Worm (Caenorhabditis elegans): ENCODE data around the gene srh-250.

Gene srh-250

DNA sequence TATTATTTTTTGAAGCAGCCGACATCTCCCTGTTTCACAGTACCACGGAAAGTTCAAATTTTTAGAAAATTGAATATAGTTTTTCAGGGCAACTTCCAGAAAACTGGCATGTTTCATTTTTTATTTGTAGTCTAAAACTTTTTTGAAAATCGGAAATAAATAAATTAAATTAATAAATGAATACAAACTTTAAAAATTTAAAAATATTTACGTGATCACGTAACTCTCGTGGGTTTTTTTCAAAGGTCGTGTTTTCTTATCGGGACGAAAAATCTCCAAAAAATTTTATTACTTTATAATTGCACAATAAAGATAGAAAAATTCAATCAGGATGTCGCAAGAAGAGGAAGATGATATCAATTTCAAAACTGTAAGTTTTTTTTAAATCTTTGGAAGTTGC, 33.3 kb downstream of the srh-250 start, which contains the start of gene F53C3.1:
Gene F53C3.1, plus strand, starts transcription at position 301 of the 400 bp plus-strand sequence.
- TF ChIP-seq W03F9.2 (tag; optimal IDR thresholded peaks at IDR 0.05), result no peak
- TF ChIP-seq him-1 (tag; optimal IDR thresholded peaks at IDR 0.05), result no peak
- TF ChIP-seq dao-5 (tag; optimal IDR thresholded peaks at IDR 0.05), result no peak

DNA sequence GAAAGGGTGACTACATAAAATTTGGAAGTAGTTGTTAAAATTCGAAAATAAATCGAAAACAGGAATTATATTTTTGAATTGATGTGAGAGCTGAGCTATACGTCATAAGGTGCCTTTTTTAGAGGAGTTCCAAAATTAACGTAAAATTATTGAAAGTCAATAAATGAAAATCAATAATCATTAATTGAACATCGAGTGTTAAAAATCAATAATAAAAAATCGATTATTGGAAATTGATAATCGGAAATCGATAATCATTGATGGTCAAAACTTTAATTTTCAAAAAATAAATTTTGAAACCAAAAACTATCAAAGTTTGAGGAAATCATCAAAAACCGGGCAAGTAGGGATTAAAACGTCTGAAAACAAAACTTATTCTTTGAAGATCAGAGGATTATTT, 35.2 kb downstream of the srh-250 start:
- TF ChIP-seq W03F9.2 (tag; optimal IDR thresholded peaks at IDR 0.05), result no peak
- TF ChIP-seq him-1 (tag; optimal IDR thresholded peaks at IDR 0.05), result no peak

DNA sequence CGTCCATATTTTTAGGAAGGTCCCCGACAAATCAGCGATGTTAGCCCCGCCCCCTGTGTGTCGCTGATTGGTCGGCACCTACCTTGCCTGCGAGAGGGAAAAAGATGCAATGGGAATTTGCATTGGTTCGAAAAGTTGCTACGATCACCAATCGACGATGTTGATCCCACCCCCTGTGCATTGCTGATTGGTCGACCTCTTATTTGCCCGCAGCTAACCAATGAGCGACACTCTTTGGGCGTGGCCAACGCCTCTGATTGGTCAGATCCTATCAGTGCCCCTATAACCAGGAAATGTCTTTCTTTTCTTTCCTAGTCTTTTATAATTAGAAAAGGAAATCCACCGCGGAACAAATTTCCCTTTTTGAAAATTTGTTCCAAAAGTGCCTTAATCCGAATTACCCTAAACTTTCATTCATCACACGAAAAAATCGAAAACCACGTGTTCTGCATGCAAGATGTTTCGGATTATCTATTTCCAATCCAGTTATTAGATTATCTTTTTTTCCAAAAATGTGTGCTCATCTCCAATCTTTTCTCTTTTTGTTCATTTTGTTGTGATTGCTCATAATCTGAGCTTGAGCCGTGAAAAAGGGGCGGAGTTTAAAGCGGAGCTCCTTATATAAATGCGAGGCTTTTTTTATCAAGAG, 39.7 kb downstream of the srh-250 start:
- no peak for TF ChIP-seq dao-5 (tag; optimal IDR thresholded peaks at IDR 0.05)
- TF ChIP-seq W03F9.2 (tag; optimal IDR thresholded peaks at IDR 0.05), result no peak
- TF ChIP-seq him-1 (tag; optimal IDR thresholded peaks at IDR 0.05), result no peak

DNA sequence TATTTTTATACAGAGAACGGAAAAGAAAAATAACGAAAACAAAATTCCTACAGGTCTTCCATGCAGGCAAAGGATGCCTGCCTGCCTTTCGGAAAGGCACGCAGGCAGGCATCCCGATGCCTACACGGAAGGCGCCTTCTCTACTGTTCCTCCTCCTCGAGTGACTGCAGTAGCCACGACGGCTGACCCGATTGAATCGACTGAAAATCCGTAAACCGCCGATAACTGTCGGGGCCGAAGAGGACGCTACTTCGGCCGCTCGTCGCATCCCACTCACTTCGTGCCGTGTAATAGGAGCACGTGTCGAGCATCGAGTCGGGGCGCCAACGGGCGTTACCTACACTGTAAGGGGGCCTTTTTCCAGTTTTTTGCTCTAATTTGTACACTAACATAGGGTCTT, 42.2 kb downstream of the srh-250 start:
- no peak for TF ChIP-seq him-1 (tag; optimal IDR thresholded peaks at IDR 0.05)
- TF ChIP-seq W03F9.2 (tag; optimal IDR thresholded peaks at IDR 0.05), result no peak
- no peak for TF ChIP-seq dao-5 (tag; optimal IDR thresholded peaks at IDR 0.05)

DNA sequence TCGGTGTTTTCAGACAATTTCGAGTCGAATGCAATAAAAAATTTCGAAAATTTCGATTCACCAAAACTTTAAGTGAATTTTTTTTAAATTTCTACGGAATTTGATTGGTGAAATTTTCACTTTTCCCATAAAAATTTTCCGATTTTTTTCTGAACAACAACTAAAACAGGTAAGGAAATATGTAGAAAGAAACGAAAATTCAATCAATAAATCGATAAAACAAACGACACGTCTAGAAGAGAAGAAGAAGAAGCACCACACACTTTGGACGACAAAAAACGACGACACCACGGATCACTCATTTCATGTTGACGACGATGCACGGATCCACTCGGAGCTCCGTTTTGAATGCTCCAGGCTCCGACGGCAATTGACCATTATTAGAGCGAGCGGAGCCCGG, 44.3 kb downstream of the srh-250 start:
- TF ChIP-seq W03F9.2 (tag; optimal IDR thresholded peaks at IDR 0.05) (no peak), dao-5 (tag; optimal IDR thresholded peaks at IDR 0.05) (no peak), him-1 (tag; optimal IDR thresholded peaks at IDR 0.05) (no peak)

DNA sequence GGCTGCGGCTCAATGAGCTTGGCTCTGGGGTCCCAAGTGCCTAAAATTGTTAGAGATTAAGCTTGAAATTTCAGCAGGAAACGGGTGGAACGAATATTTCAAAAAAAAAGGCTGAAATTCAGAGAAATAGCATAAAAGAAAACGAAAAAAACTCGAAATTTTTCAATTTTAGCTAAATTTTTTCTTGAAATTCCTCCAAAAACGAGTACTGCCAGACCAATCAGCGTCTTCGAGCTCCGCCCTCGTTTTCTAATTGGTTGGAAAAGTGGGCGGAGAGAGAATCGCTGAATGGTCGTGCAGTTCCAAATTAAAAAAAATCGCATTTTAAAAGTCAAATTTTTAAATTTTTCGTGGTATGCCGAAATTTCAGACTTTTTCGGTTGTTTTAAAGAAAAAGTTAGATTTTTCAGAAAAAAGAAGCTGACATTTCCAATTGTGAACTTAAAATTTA, 49.5 kb downstream of the srh-250 start, which contains the start of gene plpp-1.1:
Gene plpp-1.1, minus strand, starts transcription at position 51 of the 451 bp plus-strand sequence.
- TF ChIP-seq him-1 (tag; optimal IDR thresholded peaks at IDR 0.05) (no peak), W03F9.2 (tag; optimal IDR thresholded peaks at IDR 0.05) (no peak), dao-5 (tag; optimal IDR thresholded peaks at IDR 0.05) (no peak)

DNA sequence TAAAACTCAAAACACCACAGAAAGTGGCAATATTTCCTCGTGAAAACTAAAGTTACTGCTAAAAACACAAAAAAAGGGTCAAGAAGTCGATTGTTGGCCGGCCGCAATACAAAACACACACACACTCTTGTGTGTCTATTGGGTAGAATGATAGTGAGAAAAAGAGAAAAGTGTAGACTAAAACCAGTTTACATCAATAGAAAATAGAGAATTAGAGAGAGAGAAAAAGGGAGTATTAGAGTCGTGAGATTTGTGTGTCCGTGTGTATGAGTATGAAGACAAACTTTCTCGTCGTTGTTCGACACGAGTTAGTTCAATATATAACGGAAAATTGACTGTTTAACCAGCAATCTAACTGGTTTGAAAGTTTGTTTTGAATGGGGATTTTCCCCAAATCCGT, 51.0 kb downstream of the srh-250 start:
- TF ChIP-seq W03F9.2 (tag; optimal IDR thresholded peaks at IDR 0.05) (no peak), dao-5 (tag; optimal IDR thresholded peaks at IDR 0.05) (no peak), him-1 (tag; optimal IDR thresholded peaks at IDR 0.05) (no peak)

All from whole organism, L4/young adult.